Worm (Caenorhabditis elegans) whole organism, L3 larva: Measurements from ENCODE around the gene C34B4.3.

ENCODE experiments used
- R02D3.7 ChIP-seq: fragments of 150-350 bp; optimal IDR thresholded peaks from 2 replicates; lab custom pipeline; 2014; ENCODE audit warnings: missing biosample characterization, missing genetic modification characterization
- ZK546.5 ChIP-seq: sonication (generic microtip); optimal IDR thresholded peaks from 2 replicates; lab custom pipeline; 2017; ENCODE audit warnings: missing biosample characterization, missing genetic modification characterization
- ama-1 ChIP-seq: fragments of 150-350 bp; optimal IDR thresholded peaks from 2 replicates; lab custom pipeline; 2018
- ceh-28 ChIP-seq: fragments of 150-350 bp; optimal IDR thresholded peaks from 2 replicates; lab custom pipeline; 2014; ENCODE audit warnings: missing biosample characterization, missing genetic modification reagents, missing genetic modification characterization
- ceh-82 ChIP-seq: fragments of 150-350 bp; optimal IDR thresholded peaks from 2 replicates; lab custom pipeline; 2014; ENCODE audit warnings: missing biosample characterization, missing genetic modification characterization
- daf-12 ChIP-seq: fragments of 150-350 bp; optimal IDR thresholded peaks from 2 replicates; lab custom pipeline; 2014; ENCODE audit warnings: missing biosample characterization, missing genetic modification reagents, missing genetic modification characterization
- egl-27 ChIP-seq: sonication (generic microtip); optimal IDR thresholded peaks from 4 replicates; lab custom pipeline; 2017; ENCODE audit warnings: missing biosample characterization, missing genetic modification reagents, missing genetic modification characterization
- egl-5 ChIP-seq: fragments of 150-350 bp; optimal IDR thresholded peaks from 2 replicates; lab custom pipeline; 2017; ENCODE audit warnings: missing biosample characterization, missing genetic modification reagents, missing genetic modification characterization, inconsistent platforms
- elt-1 ChIP-seq: fragments of 150-350 bp; optimal IDR thresholded peaks from 2 replicates; lab custom pipeline; 2014; ENCODE audit warnings: missing biosample characterization, missing genetic modification characterization
- elt-2 ChIP-seq: sonication (generic microtip); optimal IDR thresholded peaks from 2 replicates; lab custom pipeline; 2016; ENCODE audit warnings: missing genetic modification reagents, mild to moderate bottlenecking, missing genetic modification characterization, missing compliant biosample characterization
- elt-3 ChIP-seq, 3 experiments: fragments of 150-350 bp in 1 of 3; sonication (generic microtip) in 2 of 3; optimal IDR thresholded peaks; 2 replicates in 2 of 3; 4 replicates in 1 of 3; lab custom pipeline; 2014 to 2017; ENCODE audit warnings: missing biosample characterization in 3 of 3, missing genetic modification characterization in 3 of 3
- fkh-10 ChIP-seq: sonication (generic microtip); optimal IDR thresholded peaks from 2 replicates; lab custom pipeline; 2017; ENCODE audit warnings: missing biosample characterization, missing genetic modification reagents, missing genetic modification characterization
- lsy-12 ChIP-seq: sonication (generic microtip); optimal IDR thresholded peaks from 2 replicates; lab custom pipeline; 2016; ENCODE audit warnings: mild to moderate bottlenecking, missing genetic modification characterization, missing compliant biosample characterization
- mdl-1 ChIP-seq: fragments of 150-350 bp; optimal IDR thresholded peaks from 2 replicates; lab custom pipeline; 2014; ENCODE audit warnings: missing biosample characterization, missing genetic modification characterization
- mml-1 ChIP-seq: fragments of 150-350 bp; sonication (generic microtip); optimal IDR thresholded peaks from 3 replicates; lab custom pipeline; 2014; ENCODE audit warnings: missing biosample characterization, missing genetic modification characterization
- nfya-1 ChIP-seq: sonication (generic microtip); optimal IDR thresholded peaks from 2 replicates; lab custom pipeline; 2017; ENCODE audit warnings: missing genetic modification characterization, mild to moderate bottlenecking, missing compliant biosample characterization, antibody characterized with exemption, moderate library complexity; ENCODE audit not compliant: insufficient read depth
- nhr-11 ChIP-seq: fragments of 150-350 bp; optimal IDR thresholded peaks from 2 replicates; lab custom pipeline; 2014; ENCODE audit warnings: missing biosample characterization, missing genetic modification characterization
- nhr-12 ChIP-seq: fragments of 150-350 bp; optimal IDR thresholded peaks from 2 replicates; lab custom pipeline; 2014; ENCODE audit warnings: missing biosample characterization, missing genetic modification characterization
- nhr-23 ChIP-seq: fragments of 150-350 bp; optimal IDR thresholded peaks from 2 replicates; lab custom pipeline; 2014; ENCODE audit warnings: missing biosample characterization, missing genetic modification reagents, missing genetic modification characterization
- nhr-237 ChIP-seq: fragments of 150-350 bp; optimal IDR thresholded peaks from 2 replicates; lab custom pipeline; 2014; ENCODE audit warnings: missing biosample characterization, missing genetic modification characterization
- nhr-25 ChIP-seq: sonication (generic microtip); optimal IDR thresholded peaks from 2 replicates; lab custom pipeline; 2017; ENCODE audit warnings: missing biosample characterization, missing genetic modification characterization
- nhr-67 ChIP-seq: fragments of 150-350 bp; optimal IDR thresholded peaks from 2 replicates; lab custom pipeline; 2014; ENCODE audit warnings: missing biosample characterization, missing genetic modification characterization
- nhr-76 ChIP-seq: fragments of 150-350 bp; sonication (generic microtip); optimal IDR thresholded peaks from 5 replicates; lab custom pipeline; 2014; ENCODE audit warnings: missing biosample characterization, missing genetic modification characterization
- nhr-77 ChIP-seq: fragments of 150-350 bp; optimal IDR thresholded peaks from 2 replicates; lab custom pipeline; 2014; ENCODE audit warnings: missing biosample characterization, missing genetic modification characterization
- pha-4 ChIP-seq: fragments of 150-350 bp; optimal IDR thresholded peaks from 2 replicates; lab custom pipeline; 2014; ENCODE audit warnings: missing biosample characterization, missing genetic modification reagents, missing genetic modification characterization
- pqm-1 ChIP-seq: fragments of 150-350 bp; optimal IDR thresholded peaks from 2 replicates; lab custom pipeline; 2017; ENCODE audit warnings: missing biosample characterization, missing genetic modification characterization, inconsistent platforms
- sea-2 ChIP-seq: fragments of 150-350 bp; sonication (generic microtip); optimal IDR thresholded peaks from 4 replicates; lab custom pipeline; 2014; ENCODE audit warnings: missing biosample characterization, missing genetic modification reagents, missing genetic modification characterization
- skn-1 ChIP-seq: fragments of 150-350 bp; optimal IDR thresholded peaks from 2 replicates; lab custom pipeline; 2014; ENCODE audit warnings: missing biosample characterization, missing genetic modification characterization
- unc-39 ChIP-seq: sonication (generic microtip); optimal IDR thresholded peaks from 4 replicates; lab custom pipeline; 2017; ENCODE audit warnings: missing biosample characterization, missing genetic modification characterization
- unc-62 ChIP-seq: fragments of 150-350 bp; sonication (generic microtip); optimal IDR thresholded peaks from 4 replicates; lab custom pipeline; 2014; ENCODE audit warnings: missing biosample characterization, missing genetic modification reagents, missing genetic modification characterization
- zag-1 ChIP-seq: fragments of 150-350 bp; optimal IDR thresholded peaks from 2 replicates; lab custom pipeline; 2014; ENCODE audit warnings: missing biosample characterization, missing genetic modification characterization
- ztf-11 ChIP-seq: fragments of 150-350 bp; optimal IDR thresholded peaks from 2 replicates; lab custom pipeline; 2014; ENCODE audit warnings: missing biosample characterization, missing genetic modification characterization
- ztf-4 ChIP-seq: fragments of 150-350 bp; optimal IDR thresholded peaks from 2 replicates; lab custom pipeline; 2014; ENCODE audit warnings: missing biosample characterization, missing genetic modification characterization

Gene C34B4.3

ce11 chrV:13071052-13071451, at the start of gene C34B4.3:
Gene C34B4.3, minus strand, starts transcription at chrV:13071152.
- no peak for TF ChIP-seq nhr-12 (tag; lab: Kevin White, UChicago)
- no peak for TF ChIP-seq nhr-77
- no peak for TF ChIP-seq elt-2 (tag; lab: Kevin White, UChicago)
- TF ChIP-seq nhr-76, result no peak
- no peak for TF ChIP-seq ceh-28 (tag; lab: Kevin White, UChicago)
- TF ChIP-seq nhr-23 (tag; lab: Kevin White, UChicago), result no peak
- TF ChIP-seq nhr-11, result no peak
- TF ChIP-seq daf-12 (tag; lab: Kevin White, UChicago), result no peak
- TF ChIP-seq, all 47 proteins: peak for 0

ce11 chrV:13120097-13120496, 49.1 kb upstream of the C34B4.3 start, which contains the start of gene max-1:
Gene max-1, minus strand, starts transcription at chrV:13120220.
- no peak for TF ChIP-seq elt-2 (tag; lab: Kevin White, UChicago)
- no peak for TF ChIP-seq ztf-4 (tag; lab: Kevin White, UChicago)
- no peak for TF ChIP-seq nhr-25 (tag; lab: Kevin White, UChicago)
- no peak for TF ChIP-seq ZK546.5 (tag; lab: Kevin White, UChicago)
- TF ChIP-seq fkh-10, result no peak
- no peak for TF ChIP-seq sea-2 (GFP tag; lab: Kevin White, UChicago)
- TF ChIP-seq ceh-82 (tag; lab: Kevin White, UChicago), result no peak
- no peak for TF ChIP-seq nhr-12 (tag; lab: Kevin White, UChicago)
- no peak for TF ChIP-seq nhr-67 (tag; lab: Kevin White, UChicago)
- TF ChIP-seq nfya-1 (tag; lab: Kevin White, UChicago), result no peak
- no peak for TF ChIP-seq elt-3 (tag; optimal IDR thresholded peaks at IDR 0.05; lab: Kevin White, UChicago)

ce11 chrV:13116114-13116603, 45.2 kb upstream of the C34B4.3 start, which contains the start of gene acly-2:
Gene acly-2, plus strand, starts transcription at chrV:13116488.
- TF ChIP-seq pha-4 (tag; lab: Kevin White, UChicago) (no peak), nhr-23 (tag; lab: Kevin White, UChicago) (peak; percentile 24)
- TF ChIP-seq, all 47 proteins: peak for 1

- TF ChIP-seq pqm-1 (tag; lab: Kevin White, UChicago) (no peak), daf-12 (tag; lab: Kevin White, UChicago) (no peak), lsy-12 (tag; lab: Kevin White, UChicago) (no peak), fkh-10 (no peak), ama-1 (lab: Kevin White, UChicago) (no peak), zag-1 (tag; lab: Kevin White, UChicago) (no peak), mml-1 (tag; lab: Kevin White, UChicago) (no peak), egl-27 (tag; lab: Kevin White, UChicago) (no peak), elt-3 (tag; optimal IDR thresholded peaks at IDR 0.05; lab: Kevin White, UChicago) (no peak), nhr-237 (tag; lab: Kevin White, UChicago) (no peak), skn-1 (tag; lab: Kevin White, UChicago) (no peak), R02D3.7 (no peak), unc-39 (tag; lab: Kevin White, UChicago) (no peak), nhr-67 (tag; lab: Kevin White, UChicago) (no peak), nhr-23 (tag; lab: Kevin White, UChicago) (no peak)
These were observed 43.7 kb upstream of the C34B4.3 start for ce11 chrV:13114552-13115237.

- no peak for TF ChIP-seq nhr-12 (tag; lab: Kevin White, UChicago)
- TF ChIP-seq sea-2 (GFP tag; lab: Kevin White, UChicago), result no peak
- TF ChIP-seq egl-5, result no peak
- peak; percentile 8 for TF ChIP-seq unc-62
- TF ChIP-seq zag-1 (tag; lab: Kevin White, UChicago), result no peak
- no peak for TF ChIP-seq nfya-1 (tag; lab: Kevin White, UChicago)
- no peak for TF ChIP-seq mdl-1 (tag; lab: Kevin White, UChicago)
- TF ChIP-seq ztf-11 (tag; lab: Kevin White, UChicago), result no peak
- no peak for TF ChIP-seq nhr-23 (tag; lab: Kevin White, UChicago)
- peak; percentile 9 for TF ChIP-seq elt-1 (tag; lab: Kevin White, UChicago)
These were observed 42.1 kb upstream of the C34B4.3 start for ce11 chrV:13112937-13113497.
